Worm (Caenorhabditis elegans): ENCODE results near the gene F56C3.1.
A peak's percentile ranks its signal among the peaks of the same experiment; 100 is the strongest.

F56C3.1 gene

ce11 chrX:1367416-1367815 is 19.7 kb upstream of the F56C3.1 start, which contains the start of gene dgn-2:
Gene dgn-2 (minus strand): TSS chrX:1367516.
- TF ChIP-seq pes-1 (GFP tag; IDR thresholded peaks at IDR 0.05) (no peak), sea-1 (GFP tag; conservative IDR thresholded peaks at IDR 0.05) (no peak), tbx-11 (GFP tag; IDR thresholded peaks at IDR 0.05) (no peak), tbx-37 (GFP tag; conservative IDR thresholded peaks at IDR 0.05) (no peak), ets-7 (tag; optimal IDR thresholded peaks at IDR 0.05) (no peak), ceh-36 (tag; optimal IDR thresholded peaks at IDR 0.05) (no peak), tra-4 (tag; optimal IDR thresholded peaks at IDR 0.05) (no peak), aly-1 (tag; optimal IDR thresholded peaks at IDR 0.05) (no peak), B0310.2 (tag; optimal IDR thresholded peaks at IDR 0.05) (no peak), F13C5.2 (tag; optimal IDR thresholded peaks at IDR 0.05) (no peak), hmg-4 (GFP tag; optimal IDR thresholded peaks at IDR 0.05) (no peak), scrt-1 (GFP tag; IDR thresholded peaks at IDR 0.05) (no peak)

ce11 chrX:1370736-1371281 is 16.3 kb upstream of the F56C3.1 start, which contains the start of gene F56C3.7:
Gene F56C3.7 (minus strand): TSS chrX:1370786.
- TF ChIP-seq flt-1 (GFP tag; IDR thresholded peaks at IDR 0.05) (no peak), tra-4 (tag; optimal IDR thresholded peaks at IDR 0.05) (no peak), ets-7 (tag; optimal IDR thresholded peaks at IDR 0.05) (no peak), tbx-37 (GFP tag; conservative IDR thresholded peaks at IDR 0.05) (no peak)

ce11 chrX:1371688-1372087 is 15.4 kb upstream of the F56C3.1 start, which contains the start of gene fbxa-190:
Gene fbxa-190 (plus strand): TSS chrX:1372012.
- no peak for TF ChIP-seq scrt-1 (GFP tag; IDR thresholded peaks at IDR 0.05)
- no peak for TF ChIP-seq sea-1 (GFP tag; conservative IDR thresholded peaks at IDR 0.05)
- no peak for TF ChIP-seq tra-4 (tag; optimal IDR thresholded peaks at IDR 0.05)
- no peak for TF ChIP-seq ceh-13 (GFP tag; optimal IDR thresholded peaks at IDR 0.05)
- TF ChIP-seq pes-1 (GFP tag; IDR thresholded peaks at IDR 0.05) = no peak
- no peak for TF ChIP-seq ceh-36 (tag; optimal IDR thresholded peaks at IDR 0.05)
- TF ChIP-seq aly-1 (tag; optimal IDR thresholded peaks at IDR 0.05) = no peak
- TF ChIP-seq ama-1 (optimal IDR thresholded peaks at IDR 0.05) = no peak
- TF ChIP-seq tbx-37 (GFP tag; conservative IDR thresholded peaks at IDR 0.05) = no peak
- TF ChIP-seq ets-7 (tag; optimal IDR thresholded peaks at IDR 0.05) = no peak
- no peak for TF ChIP-seq hmbx-1 (tag; optimal IDR thresholded peaks at IDR 0.05)
- no peak for TF ChIP-seq hnd-1 (tag; optimal IDR thresholded peaks at IDR 0.05)

ce11 chrX:1372464-1372863 is 14.7 kb upstream of the F56C3.1 start:
- TF ChIP-seq ceh-36 (tag; optimal IDR thresholded peaks at IDR 0.05) (no peak), pes-1 (GFP tag; IDR thresholded peaks at IDR 0.05) (no peak), aly-1 (tag; optimal IDR thresholded peaks at IDR 0.05) (no peak), F13C5.2 (tag; optimal IDR thresholded peaks at IDR 0.05) (no peak), ceh-13 (GFP tag; optimal IDR thresholded peaks at IDR 0.05) (no peak), flt-1 (GFP tag; IDR thresholded peaks at IDR 0.05) (no peak), hnd-1 (tag; optimal IDR thresholded peaks at IDR 0.05) (no peak), tra-4 (tag; optimal IDR thresholded peaks at IDR 0.05) (no peak), ets-7 (tag; optimal IDR thresholded peaks at IDR 0.05) (no peak), ama-1 (optimal IDR thresholded peaks at IDR 0.05) (no peak), B0310.2 (tag; optimal IDR thresholded peaks at IDR 0.05) (no peak), sea-1 (GFP tag; conservative IDR thresholded peaks at IDR 0.05) (no peak), hmg-4 (GFP tag; optimal IDR thresholded peaks at IDR 0.05) (no peak)

ce11 chrX:1375071-1375470 is 12.0 kb upstream of the F56C3.1 start:
- TF ChIP-seq scrt-1 (GFP tag; IDR thresholded peaks at IDR 0.05) = 0 out of 2 replicates have a peak, but pooled peaks have one; percentile 21
- TF ChIP-seq flt-1 (GFP tag; IDR thresholded peaks at IDR 0.05) = peak; percentile 87
- 0 out of 2 replicates have a peak, but pooled peaks have one; percentile 7 for TF ChIP-seq tbx-37 (GFP tag; conservative IDR thresholded peaks at IDR 0.05)
- TF ChIP-seq sea-1 (GFP tag; conservative IDR thresholded peaks at IDR 0.05) = peak; percentile 80
- TF ChIP-seq pes-1 (GFP tag; IDR thresholded peaks at IDR 0.05) = peak; percentile 93
- peak; percentile 60; the same call in 1 of the 2 replicates for TF ChIP-seq tbx-11 (GFP tag; IDR thresholded peaks at IDR 0.05)

ce11 chrX:1379391-1379790 is 7.7 kb upstream of the F56C3.1 start:
- TF ChIP-seq flt-1 (GFP tag; IDR thresholded peaks at IDR 0.05) = peak; percentile 90
- TF ChIP-seq tbx-11 (GFP tag; IDR thresholded peaks at IDR 0.05) = peak; percentile 93
- no peak for TF ChIP-seq ama-1 (optimal IDR thresholded peaks at IDR 0.05)
- TF ChIP-seq hmbx-1 (tag; optimal IDR thresholded peaks at IDR 0.05) = peak; percentile 31
- peak; percentile 89 for TF ChIP-seq sea-1 (GFP tag; conservative IDR thresholded peaks at IDR 0.05)
- TF ChIP-seq ceh-13 (GFP tag; optimal IDR thresholded peaks at IDR 0.05) = peak; percentile 75
- TF ChIP-seq ceh-36 (tag; optimal IDR thresholded peaks at IDR 0.05) = peak; percentile 75
- TF ChIP-seq tra-4 (tag; optimal IDR thresholded peaks at IDR 0.05) = peak; percentile 59
- peak; percentile 91 for TF ChIP-seq aly-1 (tag; optimal IDR thresholded peaks at IDR 0.05)
- TF ChIP-seq hmg-4 (GFP tag; optimal IDR thresholded peaks at IDR 0.05) = peak; percentile 90
- TF ChIP-seq ets-7 (tag; optimal IDR thresholded peaks at IDR 0.05) = peak; percentile 71
- TF ChIP-seq tbx-37 (GFP tag; conservative IDR thresholded peaks at IDR 0.05) = peak; percentile 81
- peak; percentile 94 for TF ChIP-seq scrt-1 (GFP tag; IDR thresholded peaks at IDR 0.05)
- peak; percentile 90 for TF ChIP-seq pes-1 (GFP tag; IDR thresholded peaks at IDR 0.05)
- TF ChIP-seq F13C5.2 (tag; optimal IDR thresholded peaks at IDR 0.05) = peak; percentile 84
- peak; percentile 60 for TF ChIP-seq B0310.2 (tag; optimal IDR thresholded peaks at IDR 0.05)
- peak; percentile 73 for TF ChIP-seq hnd-1 (tag; optimal IDR thresholded peaks at IDR 0.05)

ce11 chrX:1381565-1381964 is 5.6 kb upstream of the F56C3.1 start, which contains the start of gene F56C3.10:
Gene F56C3.10 (minus strand): TSS chrX:1381665.
- TF ChIP-seq aly-1 (tag; optimal IDR thresholded peaks at IDR 0.05) (no peak), ceh-36 (tag; optimal IDR thresholded peaks at IDR 0.05) (no peak), F13C5.2 (tag; optimal IDR thresholded peaks at IDR 0.05) (no peak), ceh-13 (GFP tag; optimal IDR thresholded peaks at IDR 0.05) (no peak), hmg-4 (GFP tag; optimal IDR thresholded peaks at IDR 0.05) (no peak), B0310.2 (tag; optimal IDR thresholded peaks at IDR 0.05) (no peak), tbx-11 (GFP tag; IDR thresholded peaks at IDR 0.05) (no peak), sea-1 (GFP tag; conservative IDR thresholded peaks at IDR 0.05) (no peak), ama-1 (optimal IDR thresholded peaks at IDR 0.05) (no peak), hnd-1 (tag; optimal IDR thresholded peaks at IDR 0.05) (no peak), ets-7 (tag; optimal IDR thresholded peaks at IDR 0.05) (no peak)

Data from whole organism, early embryonic.